Worm (Caenorhabditis elegans): Measurements from ENCODE around the gene F45E1.4.

The F45E1.4 gene

ce11 chrX:8026709-8027108, 40.9 kb downstream of the F45E1.4 start:
- no peak for TF ChIP-seq F44E2.7 (GFP tag; IDR thresholded peaks at IDR 0.05)
- TF ChIP-seq ceh-20 (GFP tag; IDR thresholded peaks at IDR 0.05): no peak
- TF ChIP-seq dpl-1 (GFP tag; optimal IDR thresholded peaks at IDR 0.05): no peak
- TF ChIP-seq ctbp-1 (GFP tag; IDR thresholded peaks at IDR 0.05): no peak
- TF ChIP-seq vab-7 (GFP tag; IDR thresholded peaks at IDR 0.05): no peak
- TF ChIP-seq dmd-8 (GFP tag; IDR thresholded peaks at IDR 0.05): no peak
- TF ChIP-seq set-16 (GFP tag; IDR thresholded peaks at IDR 0.05): no peak
- TF ChIP-seq nhr-76 (tag; optimal IDR thresholded peaks at IDR 0.05): no peak
- TF ChIP-seq snpc-1.2 (GFP tag; IDR thresholded peaks at IDR 0.05): no peak
- TF ChIP-seq mep-1 (tag; optimal IDR thresholded peaks at IDR 0.05): no peak
- TF ChIP-seq T20F7.1 (GFP tag; optimal IDR thresholded peaks at IDR 0.05): no peak
- TF ChIP-seq lin-38 (GFP tag; IDR thresholded peaks at IDR 0.05): no peak
- TF ChIP-seq nhr-10 (tag; optimal IDR thresholded peaks at IDR 0.05): no peak
- no peak for TF ChIP-seq aha-1 (tag)
- no peak for TF ChIP-seq sdz-12 (GFP tag; optimal IDR thresholded peaks at IDR 0.05)
- no peak for TF ChIP-seq lin-29 (GFP tag; IDR thresholded peaks at IDR 0.05)
- TF ChIP-seq daf-12 (tag; optimal IDR thresholded peaks at IDR 0.05): no peak
- no peak for TF ChIP-seq snpc-4 (tag; optimal IDR thresholded peaks at IDR 0.05)
- TF ChIP-seq pqm-1 (tag; optimal IDR thresholded peaks at IDR 0.05): no peak
- TF ChIP-seq ZK546.5 (tag; optimal IDR thresholded peaks at IDR 0.05): no peak
- TF ChIP-seq nhr-48 (tag; optimal IDR thresholded peaks at IDR 0.05): peak; percentile 24
- TF ChIP-seq ztf-7 (tag; optimal IDR thresholded peaks at IDR 0.05): no peak
- TF ChIP-seq unc-39 (tag; optimal IDR thresholded peaks at IDR 0.05): no peak
- no peak for TF ChIP-seq ces-1 (GFP tag; optimal IDR thresholded peaks at IDR 0.05)
- no peak for TF ChIP-seq daf-19 (GFP tag; conservative IDR thresholded peaks at IDR 0.05)
- TF ChIP-seq hmg-1.1 (GFP tag; IDR thresholded peaks at IDR 0.05): no peak
- peak; percentile 46 for TF ChIP-seq hlh-11 (tag; optimal IDR thresholded peaks at IDR 0.05)
- no peak for TF ChIP-seq rbr-2 (tag; optimal IDR thresholded peaks at IDR 0.05)
- no peak for TF ChIP-seq gei-8 (GFP tag; optimal IDR thresholded peaks at IDR 0.05)
- TF ChIP-seq mxl-2 (GFP tag; conservative IDR thresholded peaks at IDR 0.05): no peak
- TF ChIP-seq jun-1 (tag; optimal IDR thresholded peaks at IDR 0.05): no peak
- no peak for TF ChIP-seq lin-13 (GFP tag; optimal IDR thresholded peaks at IDR 0.05)
- no peak for TF ChIP-seq Y48G9A.11 (GFP tag; IDR thresholded peaks at IDR 0.05)
- peak; percentile 93 for TF ChIP-seq hlh-30 (tag; optimal IDR thresholded peaks at IDR 0.05; ENCODE audit: insufficient read depth)
- peak; percentile 53 for TF ChIP-seq ama-1 (optimal IDR thresholded peaks at IDR 0.05)
- no peak for TF ChIP-seq fos-1 (tag; optimal IDR thresholded peaks at IDR 0.05)
- TF ChIP-seq lin-15B (tag; optimal IDR thresholded peaks at IDR 0.05): no peak
- no peak for TF ChIP-seq ceh-28 (tag; optimal IDR thresholded peaks at IDR 0.05)
- TF ChIP-seq ztf-11 (tag; optimal IDR thresholded peaks at IDR 0.05): no peak
- TF ChIP-seq nhr-41 (GFP tag; IDR thresholded peaks at IDR 0.05): no peak
- TF ChIP-seq arid-1 (GFP tag; conservative IDR thresholded peaks at IDR 0.05): no peak
- TF ChIP-seq egl-43 (GFP tag; IDR thresholded peaks at IDR 0.05): no peak
- TF ChIP-seq attf-4 (tag; optimal IDR thresholded peaks at IDR 0.05): no peak
- no peak for TF ChIP-seq spr-3 (GFP tag; optimal IDR thresholded peaks at IDR 0.05)
- no peak for TF ChIP-seq tra-1 (GFP tag; IDR thresholded peaks at IDR 0.05)
- TF ChIP-seq fkh-10 (GFP tag; optimal IDR thresholded peaks at IDR 0.05): no peak
- TF ChIP-seq nhr-102 (tag; optimal IDR thresholded peaks at IDR 0.05): no peak
- no peak for TF ChIP-seq pha-4 (GFP tag; IDR thresholded peaks at IDR 0.05)
- TF ChIP-seq pha-4 (tag; optimal IDR thresholded peaks at IDR 0.05): no peak
- no peak for TF ChIP-seq nhr-6 (tag; optimal IDR thresholded peaks at IDR 0.05)
- no peak for TF ChIP-seq ceh-44 (GFP tag; IDR thresholded peaks at IDR 0.05)
- no peak for TF ChIP-seq lin-1 (GFP tag; IDR thresholded peaks at IDR 0.05)
- no peak for TF ChIP-seq nhr-237 (tag; optimal IDR thresholded peaks at IDR 0.05)
- no peak for TF ChIP-seq spr-1 (tag; optimal IDR thresholded peaks at IDR 0.05)
- no peak for TF ChIP-seq nhr-111 (GFP tag; optimal IDR thresholded peaks at IDR 0.05)
